Worm (Caenorhabditis elegans): ENCODE results near the gene F59A7.12.

Gene F59A7.12

DNA sequence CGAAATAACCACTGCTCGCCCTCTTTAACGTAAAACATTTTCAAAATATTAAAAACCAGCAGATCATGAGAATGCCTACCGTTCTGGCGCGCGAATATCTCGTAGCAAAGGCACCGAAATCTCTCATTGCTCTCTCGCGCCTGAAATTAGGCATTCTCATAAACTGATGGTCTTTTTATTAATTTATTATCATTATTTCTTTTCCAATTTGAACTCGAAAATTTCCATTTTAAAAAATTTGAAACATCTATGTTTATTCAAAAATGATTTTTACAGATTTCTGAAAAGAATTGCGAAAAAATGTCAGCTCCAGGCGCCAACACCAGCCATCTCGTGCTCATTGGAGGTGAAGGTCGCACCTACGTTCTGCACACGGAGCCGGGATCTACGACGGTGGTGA, at the start of gene F59A7.12:
F59A7.12 (plus strand) TSS at position 301 of the 400 bp plus-strand sequence.
- TF ChIP-seq eyg-1 (tag; optimal IDR thresholded peaks at IDR 0.05): no peak
- no peak for TF ChIP-seq ceh-48 (tag; optimal IDR thresholded peaks at IDR 0.05)
- TF ChIP-seq nfya-1 (tag; optimal IDR thresholded peaks at IDR 0.05): no peak
- no peak for TF ChIP-seq Y22D7AL.16 (tag; optimal IDR thresholded peaks at IDR 0.05)
- no peak for TF ChIP-seq pha-2 (tag; optimal IDR thresholded peaks at IDR 0.05)

ce11 chrV:1986954-1987353, 43.0 kb upstream of the F59A7.12 start, which contains the start of gene T08B1.1:
Gene T08B1.1 (minus strand): TSS chrV:1987045.
- TF ChIP-seq F13H6.1 (tag; optimal IDR thresholded peaks at IDR 0.05) (no peak), che-1 (tag; optimal IDR thresholded peaks at IDR 0.05) (no peak), pha-2 (tag; optimal IDR thresholded peaks at IDR 0.05) (no peak), npax-4 (tag; optimal IDR thresholded peaks at IDR 0.05) (no peak), hlh-30 (tag; optimal IDR thresholded peaks at IDR 0.05; ENCODE audit: insufficient read depth) (no peak), pag-3 (tag; optimal IDR thresholded peaks at IDR 0.05; ENCODE audit: borderline replicate concordance) (no peak), T23F11.4 (GFP tag; optimal IDR thresholded peaks at IDR 0.05) (no peak), ceh-48 (tag; optimal IDR thresholded peaks at IDR 0.05) (no peak), unc-55 (GFP tag; optimal IDR thresholded peaks at IDR 0.05) (no peak), dve-1 (tag; optimal IDR thresholded peaks at IDR 0.05) (no peak), pat-9 (tag; optimal IDR thresholded peaks at IDR 0.05) (no peak), elt-2 (tag; optimal IDR thresholded peaks at IDR 0.05) (no peak)

- no peak for TF ChIP-seq pros-1 (tag; optimal IDR thresholded peaks at IDR 0.05)
- TF ChIP-seq ceh-31 (tag; optimal IDR thresholded peaks at IDR 0.05): no peak
- no peak for TF ChIP-seq F13H6.1 (tag; optimal IDR thresholded peaks at IDR 0.05)
- no peak for TF ChIP-seq pha-2 (tag; optimal IDR thresholded peaks at IDR 0.05)
- TF ChIP-seq nhr-232 (tag; optimal IDR thresholded peaks at IDR 0.05): no peak
- no peak for TF ChIP-seq nhr-11 (tag; optimal IDR thresholded peaks at IDR 0.05)
- no peak for TF ChIP-seq elt-4 (tag; optimal IDR thresholded peaks at IDR 0.05)
- TF ChIP-seq nfya-1 (tag; optimal IDR thresholded peaks at IDR 0.05): no peak
- no peak for TF ChIP-seq tbx-2 (tag; optimal IDR thresholded peaks at IDR 0.05)
- no peak for TF ChIP-seq tbx-7 (tag; optimal IDR thresholded peaks at IDR 0.05)
- TF ChIP-seq fax-1 (tag; optimal IDR thresholded peaks at IDR 0.05): no peak
- TF ChIP-seq K09A11.1 (tag; optimal IDR thresholded peaks at IDR 0.05; ENCODE audit: insufficient read depth): no peak
- no peak for TF ChIP-seq dve-1 (tag; optimal IDR thresholded peaks at IDR 0.05)
- TF ChIP-seq unc-86 (tag; optimal IDR thresholded peaks at IDR 0.05): no peak
- TF ChIP-seq pat-9 (tag; optimal IDR thresholded peaks at IDR 0.05): no peak
Measured at ce11 chrV:1989220-1989619, 40.8 kb upstream of the F59A7.12 start.

DNA sequence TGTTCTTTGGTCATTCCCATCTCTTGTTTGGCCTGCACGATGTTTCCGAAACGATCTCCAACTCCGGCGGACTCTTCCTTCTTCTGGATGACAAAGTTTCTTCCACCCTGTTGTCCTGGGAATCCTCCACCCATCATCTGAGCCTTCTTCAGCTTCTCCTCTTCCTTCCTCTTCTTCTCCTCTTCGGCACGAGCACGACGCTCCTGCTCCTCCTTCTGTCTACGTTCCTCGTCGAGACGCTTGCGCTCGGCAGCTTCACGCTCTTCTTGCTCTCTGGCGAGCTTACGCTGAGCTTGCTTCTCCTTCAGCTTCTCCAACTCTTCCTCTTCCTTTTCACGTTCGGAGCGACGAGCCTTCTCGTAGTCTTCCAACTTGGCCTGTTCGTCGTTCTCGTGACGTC, 38.6 kb upstream of the F59A7.12 start:
- TF ChIP-seq C08G9.2 (tag; optimal IDR thresholded peaks at IDR 0.05): no peak
- no peak for TF ChIP-seq pha-4 (tag; optimal IDR thresholded peaks at IDR 0.05)
- TF ChIP-seq sdc-2 (tag; optimal IDR thresholded peaks at IDR 0.05): no peak
- TF ChIP-seq rnt-1 (tag; optimal IDR thresholded peaks at IDR 0.05): no peak

DNA sequence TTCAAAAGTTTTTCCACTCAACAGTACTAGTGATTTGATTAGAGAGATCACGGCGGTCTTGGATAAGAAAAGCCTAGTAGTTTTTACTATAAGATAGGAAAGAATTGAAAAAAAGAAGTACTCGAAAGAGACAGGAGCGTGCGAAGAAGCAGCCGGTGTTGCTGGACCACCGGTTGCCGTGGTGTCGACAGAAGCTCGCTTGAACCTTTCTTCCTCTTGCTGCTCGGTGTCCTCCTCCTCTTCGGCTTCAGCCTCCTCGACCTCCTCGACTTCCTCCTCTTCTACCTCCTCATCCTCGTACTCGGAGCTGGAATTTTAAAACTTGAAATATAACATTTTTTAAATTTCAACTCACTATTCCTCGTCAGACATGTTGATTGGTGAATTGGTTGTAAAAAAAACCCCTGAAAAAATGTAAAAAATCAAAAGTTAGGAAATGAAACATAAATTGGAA, 37.4 kb upstream of the F59A7.12 start, which contains the start of gene tnt-4:
tnt-4 (minus strand) TSS at position 404 of the 454 bp plus-strand sequence.
- TF ChIP-seq ceh-22 (tag; optimal IDR thresholded peaks at IDR 0.05) (peak; percentile 47), ets-4 (tag; optimal IDR thresholded peaks at IDR 0.05) (no peak)

ce11 chrV:1998358-1998757, 31.6 kb upstream of the F59A7.12 start:
- TF ChIP-seq C08G9.2 (tag; optimal IDR thresholded peaks at IDR 0.05) (no peak), ceh-14 (tag; optimal IDR thresholded peaks at IDR 0.05) (no peak), elt-2 (tag; optimal IDR thresholded peaks at IDR 0.05) (peak; percentile 69)
